Worm (Caenorhabditis elegans) whole organism, L4 larva: ENCODE data around the gene F31F4.11.

Source experiments
- F49E8.2 ChIP-seq: sonication (generic microtip); optimal IDR thresholded peaks from 2 replicates; lab custom pipeline; 2016; ENCODE audit warnings: missing compliant biosample characterization, mild to moderate bottlenecking, missing genetic modification characterization, borderline replicate concordance
- ces-1 ChIP-seq: fragments of 150-350 bp; sonication (generic microtip); optimal IDR thresholded peaks from 4 replicates; lab custom pipeline; 2014; ENCODE audit warnings: missing biosample characterization, missing genetic modification reagents, missing genetic modification characterization
- snpc-4 ChIP-seq: fragments of 150-350 bp; optimal IDR thresholded peaks from 2 replicates; lab custom pipeline; 2014; ENCODE audit warnings: missing biosample characterization, missing genetic modification characterization
- tra-1 ChIP-seq: fragments of 200-800 bp; sonication (Bioruptor generic); IDR thresholded peaks from 2 replicates; pipeline ENCODE4 v1.3.6; 2022; ENCODE audit warnings: missing genetic modification reagents, missing genetic modification characterization, missing compliant biosample characterization

ce11 chrV:646888-647287, 17.3 kb downstream of the F31F4.11 start, which contains the start of gene ugt-42:
- TF ChIP-seq ces-1 (no peak), F49E8.2 (tag; lab: Kevin White, UChicago) (no peak), snpc-4 (tag; lab: Kevin White, UChicago) (no peak), tra-1 (GFP tag; lab: Robert Waterston, UW) (no peak)
